Worm (Caenorhabditis elegans): Measurements from ENCODE around the gene F12E12.6.

ce11 chrII:3701305-3701704, 35.4 kb downstream of the F12E12.6 start, which contains the start of gene srx-105:
- TF ChIP-seq dao-5 (tag; optimal IDR thresholded peaks at IDR 0.05) (no peak), W03F9.2 (tag; optimal IDR thresholded peaks at IDR 0.05) (no peak)

All from whole organism, L4/young adult.